Worm (Caenorhabditis elegans): ENCODE measurements around the gene ZK507.1.

The ZK507.1 gene

DNA sequence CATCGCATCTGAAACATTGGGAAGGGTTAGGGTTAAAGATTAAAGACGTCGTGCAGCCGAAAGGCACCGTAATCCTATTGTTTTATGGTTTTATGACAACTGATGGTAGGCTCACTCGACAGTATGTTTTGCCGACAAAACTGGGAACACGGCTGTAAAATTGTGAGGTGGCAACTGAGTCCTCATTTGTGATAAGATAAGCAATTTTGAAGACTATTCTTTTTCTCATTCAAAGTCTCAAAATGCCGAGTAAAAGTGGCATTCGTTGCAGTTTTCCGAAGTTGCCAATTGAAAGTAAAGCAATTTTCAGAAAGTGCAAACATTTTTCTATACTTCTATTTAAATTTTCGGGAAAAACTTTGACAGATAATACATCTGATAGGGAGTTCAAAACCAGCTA is 31.4 kb downstream of the ZK507.1 start:
- TF ChIP-seq lin-11 (tag; optimal IDR thresholded peaks at IDR 0.05) = no peak
- no peak for TF ChIP-seq ceh-31 (tag; optimal IDR thresholded peaks at IDR 0.05)
- no peak for TF ChIP-seq ceh-45 (GFP tag; IDR thresholded peaks at IDR 0.05)
- no peak for TF ChIP-seq hlh-15 (tag; optimal IDR thresholded peaks at IDR 0.05)
- no peak for TF ChIP-seq rnt-1 (tag; optimal IDR thresholded peaks at IDR 0.05)
- TF ChIP-seq nfya-1 (tag; optimal IDR thresholded peaks at IDR 0.05) = no peak
- TF ChIP-seq F13H6.1 (tag; optimal IDR thresholded peaks at IDR 0.05) = no peak
- TF ChIP-seq fkh-6 (tag; optimal IDR thresholded peaks at IDR 0.05) = no peak
- no peak for TF ChIP-seq fkh-10 (GFP tag; optimal IDR thresholded peaks at IDR 0.05)

DNA sequence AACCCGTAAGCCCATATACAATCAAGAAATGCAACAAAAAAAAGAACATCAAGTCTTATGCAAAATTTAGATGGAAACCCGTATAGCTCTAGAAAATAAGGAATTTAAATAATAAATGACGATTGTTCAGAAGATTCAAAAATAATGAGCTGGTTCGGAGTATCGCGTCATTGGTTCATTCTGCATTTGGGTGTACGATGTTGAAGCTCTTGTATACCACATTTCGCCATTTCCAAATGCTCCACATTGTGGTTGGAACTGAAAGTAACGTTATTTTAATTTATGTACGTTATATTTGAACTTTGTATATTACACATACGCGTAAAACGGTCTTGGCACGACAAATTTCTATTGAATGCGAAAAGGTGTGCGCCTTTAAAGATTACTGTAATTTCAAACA is 40.8 kb downstream of the ZK507.1 start:
- TF ChIP-seq C08G9.2 (tag; optimal IDR thresholded peaks at IDR 0.05) (no peak), ceh-14 (tag; optimal IDR thresholded peaks at IDR 0.05) (no peak), unc-3 (GFP tag; conservative IDR thresholded peaks at IDR 0.05) (no peak), unc-3 (tag; optimal IDR thresholded peaks at IDR 0.05) (no peak), dve-1 (tag; optimal IDR thresholded peaks at IDR 0.05) (no peak), hlh-8 (tag; optimal IDR thresholded peaks at IDR 0.05) (no peak), nhr-11 (tag; optimal IDR thresholded peaks at IDR 0.05) (no peak), hlh-15 (tag; optimal IDR thresholded peaks at IDR 0.05) (no peak), ceh-30 (tag; optimal IDR thresholded peaks at IDR 0.05) (no peak), ceh-24 (tag; optimal IDR thresholded peaks at IDR 0.05) (no peak), hlh-30 (tag; optimal IDR thresholded peaks at IDR 0.05; ENCODE audit: insufficient read depth) (no peak), ama-1 (optimal IDR thresholded peaks at IDR 0.05) (no peak), hlh-13 (GFP tag; optimal IDR thresholded peaks at IDR 0.05) (no peak), elt-4 (tag; optimal IDR thresholded peaks at IDR 0.05) (no peak), pax-1 (tag; optimal IDR thresholded peaks at IDR 0.05) (no peak), T23F11.4 (GFP tag; optimal IDR thresholded peaks at IDR 0.05) (no peak), pat-9 (tag; optimal IDR thresholded peaks at IDR 0.05) (no peak), ttx-3 (tag; optimal IDR thresholded peaks at IDR 0.05) (no peak)

DNA sequence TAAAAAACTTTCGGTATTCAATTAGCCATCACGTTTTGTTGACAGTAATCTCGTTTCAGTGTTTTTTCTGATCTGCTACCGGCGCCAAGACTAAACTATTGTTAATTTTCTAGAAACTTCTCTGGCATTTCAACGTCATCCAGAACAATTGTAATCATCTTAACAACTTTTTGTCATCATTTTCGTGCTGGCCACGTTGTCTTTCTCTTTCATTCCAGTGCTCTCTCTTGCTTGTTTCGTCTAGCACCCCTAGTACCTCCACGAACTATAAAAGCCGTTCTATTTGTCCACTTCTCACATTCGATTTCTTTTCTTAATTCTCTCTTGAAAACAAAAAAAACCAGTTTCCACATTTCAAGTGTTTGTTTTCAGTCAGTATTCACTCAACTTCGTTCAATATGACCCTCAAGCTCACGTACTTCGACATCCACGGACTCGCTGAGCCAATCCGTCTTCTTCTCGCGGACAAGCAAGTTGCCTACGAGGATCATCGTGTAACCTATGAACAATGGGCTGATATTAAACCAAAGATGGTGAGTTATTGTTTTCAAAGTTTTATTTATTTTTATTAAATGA is 42.1 kb downstream of the ZK507.1 start, which contains the start of gene gst-1:
Gene gst-1 (plus strand): TSS at position 373 of the 576 bp plus-strand sequence.
- TF ChIP-seq sox-4 (tag; optimal IDR thresholded peaks at IDR 0.05) (no peak), fax-1 (tag; optimal IDR thresholded peaks at IDR 0.05) (no peak), hlh-30 (tag; optimal IDR thresholded peaks at IDR 0.05; ENCODE audit: insufficient read depth) (no peak), rnt-1 (tag; optimal IDR thresholded peaks at IDR 0.05) (no peak), ceh-48 (tag; optimal IDR thresholded peaks at IDR 0.05) (no peak)

DNA sequence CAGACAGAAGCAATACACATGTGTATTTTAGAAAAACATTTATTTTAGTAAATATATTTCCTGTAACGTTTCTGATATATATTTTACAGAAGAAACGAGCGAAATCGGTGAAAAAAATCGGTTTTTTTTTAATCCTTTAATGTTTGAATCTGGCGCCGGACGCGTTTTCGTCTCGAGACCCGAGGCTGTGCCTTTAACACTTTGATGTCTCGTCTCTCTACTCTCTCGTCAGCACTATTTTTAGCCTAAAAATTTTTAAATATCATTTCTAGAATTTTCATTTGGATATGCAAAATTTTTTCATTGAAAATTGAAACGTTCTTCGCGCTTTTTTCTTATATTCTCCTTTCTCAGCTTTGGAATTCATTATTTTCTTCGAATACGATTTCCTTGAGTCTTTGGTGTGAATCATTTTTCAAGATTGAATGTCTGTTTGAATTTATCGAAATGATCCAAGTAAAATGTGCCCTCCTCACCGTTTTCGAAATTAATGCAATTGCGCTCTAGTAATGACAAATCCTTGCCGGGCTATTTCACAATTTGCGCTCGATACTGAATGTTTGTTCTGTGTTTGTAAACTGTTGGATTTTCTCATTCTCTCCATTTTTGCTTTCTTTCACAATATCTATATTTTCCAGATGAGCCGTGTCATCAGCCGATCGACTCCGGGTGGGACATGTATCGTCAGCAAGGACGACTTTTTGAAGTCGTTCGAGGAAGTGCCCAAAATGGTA is 46.5 kb downstream of the ZK507.1 start, which contains the start of gene cls-2:
Gene cls-2 (plus strand): TSS at position 635 of the 734 bp plus-strand sequence.
- TF ChIP-seq syd-9 (tag; optimal IDR thresholded peaks at IDR 0.05) = no peak
- peak; percentile 8 for TF ChIP-seq unc-42 (tag; optimal IDR thresholded peaks at IDR 0.05)
- no peak for TF ChIP-seq K02D7.2 (tag; optimal IDR thresholded peaks at IDR 0.05)
- no peak for TF ChIP-seq madf-2 (tag; optimal IDR thresholded peaks at IDR 0.05)
- no peak for TF ChIP-seq ets-4 (tag; optimal IDR thresholded peaks at IDR 0.05)
- no peak for TF ChIP-seq ceh-22 (tag; optimal IDR thresholded peaks at IDR 0.05)
